Worm (Caenorhabditis elegans): ENCODE measurements around the gene nhr-216.

The nhr-216 gene

DNA sequence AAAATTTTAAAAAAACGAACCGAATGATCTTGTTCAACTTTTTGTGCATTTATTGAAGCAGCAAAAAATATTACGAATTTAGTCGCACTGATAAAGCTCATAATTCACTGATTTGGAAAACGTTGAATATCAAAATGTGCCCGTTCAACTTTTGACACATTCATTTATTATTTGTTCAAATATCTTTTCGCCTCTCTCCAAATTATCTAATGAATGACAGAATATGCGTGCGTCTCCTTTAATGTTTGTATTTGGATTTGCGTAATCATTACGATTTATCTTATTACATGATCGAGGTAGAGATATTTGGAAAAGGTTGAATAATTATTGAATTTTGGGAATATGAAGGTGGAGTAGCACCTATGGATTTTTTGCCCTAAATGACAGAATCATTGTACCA, 9.2 kb downstream of the nhr-216 start, which contains the start of gene T09D3.3:
Gene T09D3.3 (minus strand): TSS at position 101 of the 400 bp plus-strand sequence.
- TF ChIP-seq daf-12 (tag; optimal IDR thresholded peaks at IDR 0.05) = no peak
- TF ChIP-seq skn-1 (tag; optimal IDR thresholded peaks at IDR 0.05) = no peak
- TF ChIP-seq unc-39 (tag; optimal IDR thresholded peaks at IDR 0.05) = no peak
- TF ChIP-seq nhr-11 (tag; optimal IDR thresholded peaks at IDR 0.05) = no peak
- no peak for TF ChIP-seq nhr-67 (tag; optimal IDR thresholded peaks at IDR 0.05)
- no peak for TF ChIP-seq nhr-43 (tag; optimal IDR thresholded peaks at IDR 0.05; ENCODE audit: poor library complexity, severe bottlenecking)
- no peak for TF ChIP-seq hmg-11 (tag; optimal IDR thresholded peaks at IDR 0.05)
- TF ChIP-seq elt-3 (tag; optimal IDR thresholded peaks at IDR 0.05) = no peak
- TF ChIP-seq fkh-2 (tag; optimal IDR thresholded peaks at IDR 0.05) = no peak
- TF ChIP-seq ceh-9 (tag; optimal IDR thresholded peaks at IDR 0.05) = no peak
- TF ChIP-seq lin-39 (tag; optimal IDR thresholded peaks at IDR 0.05) = no peak
- TF ChIP-seq ama-1 (optimal IDR thresholded peaks at IDR 0.05) = no peak
- no peak for TF ChIP-seq aly-2 (tag; optimal IDR thresholded peaks at IDR 0.05)
- TF ChIP-seq nhr-12 (tag; optimal IDR thresholded peaks at IDR 0.05) = no peak
- no peak for TF ChIP-seq pqm-1 (tag; optimal IDR thresholded peaks at IDR 0.05)

DNA sequence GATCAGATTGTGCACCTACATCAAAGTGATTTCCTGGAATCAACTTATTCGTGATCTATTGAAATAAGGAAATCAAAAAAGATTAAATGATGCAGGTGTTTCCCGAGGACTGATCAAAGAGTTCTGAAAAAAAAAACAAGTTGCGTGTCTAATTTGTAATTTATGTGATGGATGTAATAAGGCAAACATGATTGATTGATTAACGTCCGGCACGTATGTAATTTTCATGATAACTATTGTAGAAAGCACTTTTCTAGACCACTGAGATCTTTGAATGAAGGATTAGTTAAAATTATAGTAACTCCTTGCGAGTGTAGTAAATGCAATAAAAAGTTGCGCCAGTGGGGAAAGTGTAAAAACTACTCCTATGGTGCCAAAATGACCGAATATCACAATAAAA, 13.3 kb downstream of the nhr-216 start, which contains the start of gene srg-25:
Gene srg-25 (minus strand): TSS at position 101 of the 400 bp plus-strand sequence.
- TF ChIP-seq nhr-76 (tag; optimal IDR thresholded peaks at IDR 0.05) = no peak
- TF ChIP-seq lin-39 (tag; optimal IDR thresholded peaks at IDR 0.05) = no peak
- TF ChIP-seq nhr-237 (tag; optimal IDR thresholded peaks at IDR 0.05) = no peak
- no peak for TF ChIP-seq ama-1 (optimal IDR thresholded peaks at IDR 0.05)
- TF ChIP-seq nhr-11 (tag; optimal IDR thresholded peaks at IDR 0.05) = no peak
- no peak for TF ChIP-seq lsy-12 (tag; optimal IDR thresholded peaks at IDR 0.05)
- no peak for TF ChIP-seq ZK546.5 (tag; optimal IDR thresholded peaks at IDR 0.05)
- no peak for TF ChIP-seq nhr-23 (tag; optimal IDR thresholded peaks at IDR 0.05)
- no peak for TF ChIP-seq zag-1 (tag; optimal IDR thresholded peaks at IDR 0.05)

DNA sequence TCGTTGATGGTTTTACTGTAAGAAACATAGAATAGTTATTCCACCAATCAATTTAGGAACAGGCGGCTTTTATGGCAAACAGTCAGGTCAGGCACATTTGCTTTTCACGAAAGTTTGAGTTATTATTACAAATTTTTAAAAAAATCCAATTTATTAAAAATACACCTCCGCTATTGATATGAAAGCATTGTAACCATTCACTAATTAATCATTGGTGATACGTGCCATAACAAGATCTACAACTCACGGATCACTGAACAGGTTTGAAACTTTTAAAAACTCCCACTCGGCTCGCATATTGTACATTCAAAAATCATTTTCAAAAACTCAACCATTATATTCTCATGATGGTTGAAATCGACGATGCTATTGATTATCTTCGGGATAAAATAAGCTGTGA, 19.2 kb downstream of the nhr-216 start, which contains the start of gene srg-27:
Gene srg-27 (plus strand): TSS at position 301 of the 400 bp plus-strand sequence.
- TF ChIP-seq R02D3.7 (tag; optimal IDR thresholded peaks at IDR 0.05) (no peak), lsy-12 (tag; optimal IDR thresholded peaks at IDR 0.05) (no peak), nhr-25 (tag; optimal IDR thresholded peaks at IDR 0.05) (no peak), fkh-10 (GFP tag; optimal IDR thresholded peaks at IDR 0.05) (no peak), ceh-16 (tag; optimal IDR thresholded peaks at IDR 0.05) (no peak), ZK546.5 (tag; optimal IDR thresholded peaks at IDR 0.05) (no peak), nhr-43 (tag; optimal IDR thresholded peaks at IDR 0.05; ENCODE audit: poor library complexity, severe bottlenecking) (no peak), jun-1 (tag; optimal IDR thresholded peaks at IDR 0.05) (no peak), tbx-2 (tag; optimal IDR thresholded peaks at IDR 0.05) (no peak), ceh-82 (tag; optimal IDR thresholded peaks at IDR 0.05) (no peak), ceh-28 (tag; optimal IDR thresholded peaks at IDR 0.05) (no peak), nhr-67 (tag; optimal IDR thresholded peaks at IDR 0.05) (no peak), zag-1 (tag; optimal IDR thresholded peaks at IDR 0.05) (no peak), skn-1 (tag; optimal IDR thresholded peaks at IDR 0.05) (no peak), fkh-2 (tag; optimal IDR thresholded peaks at IDR 0.05) (no peak)

DNA sequence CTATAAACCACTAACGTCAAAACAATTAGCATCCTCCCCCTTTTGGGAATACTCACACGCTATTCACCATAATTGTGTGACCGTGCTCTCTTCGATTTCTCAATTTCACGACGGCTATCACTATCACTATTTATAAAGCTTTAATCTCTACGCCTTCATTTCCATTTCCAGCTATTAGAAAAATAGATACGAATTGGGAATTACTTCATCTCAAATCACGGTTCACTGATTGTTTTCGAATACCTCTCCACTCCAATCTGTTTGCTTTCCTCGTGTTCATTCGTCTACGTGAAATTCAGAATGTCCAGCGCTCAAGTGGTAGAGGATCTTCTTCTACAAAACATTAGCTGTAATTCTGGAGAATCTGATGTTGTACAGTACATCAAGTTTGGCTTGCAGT, 21.8 kb downstream of the nhr-216 start, which contains the start of gene srg-29:
Gene srg-29 (plus strand): TSS at position 301 of the 400 bp plus-strand sequence.
- no peak for TF ChIP-seq egl-27 (tag; optimal IDR thresholded peaks at IDR 0.05)
- TF ChIP-seq eor-1 (tag; optimal IDR thresholded peaks at IDR 0.05) = no peak
- no peak for TF ChIP-seq lin-39 (tag; optimal IDR thresholded peaks at IDR 0.05)
- TF ChIP-seq ceh-16 (tag; optimal IDR thresholded peaks at IDR 0.05) = no peak
- no peak for TF ChIP-seq nhr-77 (tag; optimal IDR thresholded peaks at IDR 0.05)
- TF ChIP-seq unc-39 (tag; optimal IDR thresholded peaks at IDR 0.05) = no peak
- TF ChIP-seq pqm-1 (tag; optimal IDR thresholded peaks at IDR 0.05) = no peak
- no peak for TF ChIP-seq hmg-11 (tag; optimal IDR thresholded peaks at IDR 0.05)
- no peak for TF ChIP-seq aly-2 (tag; optimal IDR thresholded peaks at IDR 0.05)
- no peak for TF ChIP-seq fkh-10 (GFP tag; optimal IDR thresholded peaks at IDR 0.05)
- TF ChIP-seq ZK546.5 (tag; optimal IDR thresholded peaks at IDR 0.05) = no peak
- no peak for TF ChIP-seq snpc-4 (tag; optimal IDR thresholded peaks at IDR 0.05)

DNA sequence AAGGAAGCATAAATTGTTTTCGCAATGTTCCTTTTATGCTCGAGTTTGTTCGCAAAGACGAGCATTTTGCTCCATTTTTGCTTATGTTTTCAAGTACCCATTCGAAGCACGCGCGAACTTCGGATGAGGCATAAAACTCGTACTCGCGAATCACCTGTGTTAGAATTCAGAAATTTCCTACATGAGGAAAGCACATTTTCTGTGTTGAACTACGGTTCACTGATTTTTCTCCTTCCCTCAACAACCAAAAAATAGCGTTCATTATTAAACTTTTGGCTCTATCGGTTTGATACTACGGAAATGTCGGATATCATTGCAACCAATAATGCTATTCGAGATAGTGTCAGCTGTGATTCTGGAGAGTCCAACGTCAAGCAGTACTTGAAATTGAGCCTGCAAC, 24.1 kb downstream of the nhr-216 start, which contains the start of gene srg-28:
Gene srg-28 (plus strand): TSS at position 301 of the 400 bp plus-strand sequence.
- TF ChIP-seq jun-1 (tag; optimal IDR thresholded peaks at IDR 0.05) (no peak), ceh-28 (tag; optimal IDR thresholded peaks at IDR 0.05) (no peak), mdl-1 (tag; optimal IDR thresholded peaks at IDR 0.05) (no peak), nhr-67 (tag; optimal IDR thresholded peaks at IDR 0.05) (no peak), unc-62 (GFP tag; optimal IDR thresholded peaks at IDR 0.05) (no peak), pqm-1 (tag; optimal IDR thresholded peaks at IDR 0.05) (no peak), ama-1 (optimal IDR thresholded peaks at IDR 0.05) (no peak), nhr-28 (tag; optimal IDR thresholded peaks at IDR 0.05) (no peak), egl-27 (tag; optimal IDR thresholded peaks at IDR 0.05) (no peak), elt-1 (tag; optimal IDR thresholded peaks at IDR 0.05) (no peak), lin-15B (tag; optimal IDR thresholded peaks at IDR 0.05) (no peak), snpc-4 (tag; optimal IDR thresholded peaks at IDR 0.05) (no peak), nhr-11 (tag; optimal IDR thresholded peaks at IDR 0.05) (no peak), fkh-2 (tag; optimal IDR thresholded peaks at IDR 0.05) (no peak), mml-1 (tag; optimal IDR thresholded peaks at IDR 0.05) (no peak), lsy-12 (tag; optimal IDR thresholded peaks at IDR 0.05) (no peak)

Measured in whole organism, L3 larva.